Worm (Caenorhabditis elegans): ENCODE results near the gene Y75B8A.32.

DNA sequence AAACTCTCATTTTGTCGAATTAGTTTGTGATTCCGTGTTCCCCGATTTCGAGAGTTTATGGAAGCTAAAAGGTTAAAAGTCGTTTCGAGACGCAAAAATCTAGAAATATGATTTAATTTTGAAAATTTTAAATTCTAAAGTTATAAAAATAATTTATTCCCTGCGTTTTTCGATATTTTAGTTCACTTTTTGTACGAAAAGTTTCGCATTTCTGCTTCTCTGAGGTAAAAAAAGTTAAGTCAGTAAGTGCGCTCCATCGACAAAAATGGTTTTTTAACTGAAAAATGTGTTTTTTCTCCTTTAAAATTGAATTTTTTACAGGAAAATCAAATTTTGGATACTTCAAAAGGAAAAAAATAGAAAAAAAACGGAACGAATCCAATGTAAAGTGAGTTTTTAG lies 24.9 kb downstream of the Y75B8A.32 start, which contains the start of gene zip-1:
- TF ChIP-seq cebp-2 (GFP tag; IDR thresholded peaks at IDR 0.05) = no peak
- TF ChIP-seq atf-7 (tag; optimal IDR thresholded peaks at IDR 0.05) = no peak
- no peak for TF ChIP-seq egrh-3 (GFP tag; IDR thresholded peaks at IDR 0.05)
- no peak for TF ChIP-seq tlf-1 (GFP tag; optimal IDR thresholded peaks at IDR 0.05)
- TF ChIP-seq F57A8.1 (GFP tag; optimal IDR thresholded peaks at IDR 0.05) = no peak
- TF ChIP-seq lsl-1 (GFP tag; optimal IDR thresholded peaks at IDR 0.05) = no peak
- no peak for TF ChIP-seq ama-1 (optimal IDR thresholded peaks at IDR 0.05)
- TF ChIP-seq ama-1 (GFP tag; optimal IDR thresholded peaks at IDR 0.05) = no peak
